Worm (Caenorhabditis elegans) whole organism, L4 larva: ENCODE data around the gene grsp-3.

Source experiments
- D1046.2 ChIP-seq: fragments of 200-800 bp; sonication (Bioruptor generic); IDR thresholded peaks from 2 replicates; pipeline ENCODE4 v1.3.6; 2022; ENCODE audit warnings: missing genetic modification characterization, missing compliant biosample characterization
- F37D6.2 ChIP-seq: sonication (generic microtip); optimal IDR thresholded peaks from 2 replicates; lab custom pipeline; 2016; ENCODE audit warnings: mild to moderate bottlenecking, missing genetic modification characterization, missing compliant biosample characterization
- F44E2.7 ChIP-seq: fragments of 200-800 bp; sonication (Bioruptor generic); IDR thresholded peaks from 2 replicates; pipeline ENCODE4 v2.1.2; 2022; ENCODE audit warnings: missing genetic modification characterization, missing compliant biosample characterization
- F49E8.2 ChIP-seq: sonication (generic microtip); optimal IDR thresholded peaks from 2 replicates; lab custom pipeline; 2016; ENCODE audit warnings: missing compliant biosample characterization, mild to moderate bottlenecking, missing genetic modification characterization, borderline replicate concordance
- R02D3.7 ChIP-seq: fragments of 150-350 bp; sonication (generic microtip); optimal IDR thresholded peaks from 3 replicates; lab custom pipeline; 2014; ENCODE audit warnings: missing biosample characterization, missing genetic modification characterization
- T20F7.1 ChIP-seq: fragments of 200-800 bp; sonication (Bioruptor generic); optimal IDR thresholded peaks from 2 replicates; lab custom pipeline; 2018; ENCODE audit warnings: mild to moderate bottlenecking, missing genetic modification characterization, missing compliant biosample characterization
- T26A8.4 ChIP-seq: fragments of 200-800 bp; sonication (Bioruptor generic); IDR thresholded peaks from 2 replicates; pipeline ENCODE4 v1.3.6; 2022; ENCODE audit warnings: missing genetic modification characterization, missing compliant biosample characterization
- ZK546.5 ChIP-seq, 2 experiments: sonication (generic microtip); optimal IDR thresholded peaks; 2 replicates each; lab custom pipeline; 2017; ENCODE audit warnings: missing biosample characterization in 2 of 2, missing genetic modification characterization in 2 of 2
- arid-1 ChIP-seq: fragments of 200-800 bp; sonication (Bioruptor generic); conservative IDR thresholded peaks from 2 replicates; pipeline ENCODE4 v1.3.6; 2022; ENCODE audit warnings: missing genetic modification reagents, missing genetic modification characterization, missing compliant biosample characterization
- ceh-20 ChIP-seq: fragments of 200-800 bp; sonication (Bioruptor generic); IDR thresholded peaks from 2 replicates; pipeline ENCODE4 v1.3.6; 2022; ENCODE audit warnings: missing genetic modification reagents, missing genetic modification characterization, missing compliant biosample characterization
- ceh-32 ChIP-seq: sonication (generic microtip); optimal IDR thresholded peaks from 2 replicates; lab custom pipeline; 2016; ENCODE audit warnings: mild to moderate bottlenecking, missing genetic modification characterization, missing compliant biosample characterization; ENCODE audit not compliant: poor library complexity
- ceh-62 ChIP-seq: sonication (generic microtip); optimal IDR thresholded peaks from 2 replicates; lab custom pipeline; 2017; ENCODE audit warnings: missing biosample characterization, missing genetic modification characterization
- ces-1 ChIP-seq: fragments of 150-350 bp; sonication (generic microtip); optimal IDR thresholded peaks from 4 replicates; lab custom pipeline; 2014; ENCODE audit warnings: missing biosample characterization, missing genetic modification reagents, missing genetic modification characterization
- daf-16 ChIP-seq, 3 experiments: sonication (generic microtip); optimal IDR thresholded peaks; 2 replicates each; lab custom pipeline; 2016 to 2017; ENCODE audit warnings: missing genetic modification characterization in 3 of 3, missing genetic modification reagents in 3 of 3, mild to moderate bottlenecking in 2 of 3, missing compliant biosample characterization in 2 of 3, missing biosample characterization in 1 of 3, moderate library complexity in 1 of 3
- daf-19 ChIP-seq: fragments of 200-800 bp; sonication (Bioruptor generic); conservative IDR thresholded peaks from 2 replicates; pipeline ENCODE4 v1.3.6; 2022; ENCODE audit warnings: missing genetic modification characterization, missing compliant biosample characterization
- daf-8 ChIP-seq: fragments of 200-800 bp; sonication (Bioruptor generic); IDR thresholded peaks from 2 replicates; pipeline ENCODE4 v1.3.6; 2022; ENCODE audit warnings: missing genetic modification characterization, missing compliant biosample characterization
- dpl-1 ChIP-seq: fragments of 150-350 bp; optimal IDR thresholded peaks from 2 replicates; lab custom pipeline; 2014; ENCODE audit warnings: missing biosample characterization, missing genetic modification reagents, missing genetic modification characterization
- dve-1 ChIP-seq: sonication (generic microtip); optimal IDR thresholded peaks from 2 replicates; lab custom pipeline; 2017; ENCODE audit warnings: antibody characterized with exemption, mild to moderate bottlenecking, missing genetic modification characterization, missing compliant biosample characterization; ENCODE audit not compliant: insufficient read depth
- egl-27 ChIP-seq: sonication (generic microtip); optimal IDR thresholded peaks from 3 replicates; lab custom pipeline; 2017; ENCODE audit warnings: missing biosample characterization, missing genetic modification reagents, missing genetic modification characterization
- fos-1 ChIP-seq: fragments of 150-350 bp; optimal IDR thresholded peaks from 2 replicates; lab custom pipeline; 2014; ENCODE audit warnings: missing biosample characterization, missing genetic modification characterization
- hmg-1.1 ChIP-seq: fragments of 200-800 bp; sonication (Bioruptor generic); IDR thresholded peaks from 2 replicates; pipeline ENCODE4 v1.3.6; 2022; ENCODE audit warnings: missing genetic modification reagents, missing genetic modification characterization, missing compliant biosample characterization
- jun-1 ChIP-seq: fragments of 150-350 bp; optimal IDR thresholded peaks from 2 replicates; lab custom pipeline; 2014; ENCODE audit warnings: missing biosample characterization, missing genetic modification reagents, missing genetic modification characterization
- lin-38 ChIP-seq: fragments of 200-800 bp; sonication (Bioruptor generic); IDR thresholded peaks from 2 replicates; pipeline ENCODE4 v1.3.6; 2022; ENCODE audit warnings: missing genetic modification reagents, missing genetic modification characterization, missing compliant biosample characterization
- lin-39 ChIP-seq: fragments of 150-350 bp; optimal IDR thresholded peaks from 2 replicates; lab custom pipeline; 2014; ENCODE audit warnings: missing biosample characterization, missing genetic modification reagents, missing genetic modification characterization
- lir-3 ChIP-seq: sonication (generic microtip); optimal IDR thresholded peaks from 2 replicates; lab custom pipeline; 2016; ENCODE audit warnings: mild to moderate bottlenecking, missing genetic modification characterization, missing compliant biosample characterization
- lsy-2 ChIP-seq, 2 experiments: fragments of 150-350 bp in 1 of 2; sonication (generic microtip) in 1 of 2; optimal IDR thresholded peaks; 2 replicates each; lab custom pipeline; 2014 to 2017; ENCODE audit warnings: missing biosample characterization in 2 of 2, missing genetic modification characterization in 2 of 2
- mdt-29 ChIP-seq: fragments of 200-800 bp; sonication (Bioruptor generic); IDR thresholded peaks from 2 replicates; pipeline ENCODE4 v1.3.6; 2022; ENCODE audit warnings: missing genetic modification reagents, missing genetic modification characterization, missing compliant biosample characterization
- mes-2 ChIP-seq: sonication (generic microtip); optimal IDR thresholded peaks from 2 replicates; lab custom pipeline; 2016; ENCODE audit warnings: missing genotype, mild to moderate bottlenecking, missing genetic modification characterization, missing compliant biosample characterization; ENCODE audit not compliant: poor library complexity, severe bottlenecking
- mxl-2 ChIP-seq: fragments of 200-800 bp; sonication (Bioruptor generic); conservative IDR thresholded peaks from 2 replicates; pipeline ENCODE4 v1.3.6; 2022; ENCODE audit warnings: missing genetic modification reagents, missing genetic modification characterization, missing compliant biosample characterization
- nhr-111 ChIP-seq: fragments of 200-800 bp; sonication (Bioruptor generic); optimal IDR thresholded peaks from 2 replicates; lab custom pipeline; 2018; ENCODE audit warnings: mild to moderate bottlenecking, missing genetic modification characterization, missing compliant biosample characterization
- nhr-237 ChIP-seq: sonication (generic microtip); optimal IDR thresholded peaks from 2 replicates; lab custom pipeline; 2017; ENCODE audit warnings: missing biosample characterization, missing genetic modification characterization
- nhr-25 ChIP-seq: sonication (generic microtip); optimal IDR thresholded peaks from 2 replicates; lab custom pipeline; 2017; ENCODE audit warnings: missing genetic modification characterization, mild to moderate bottlenecking, missing compliant biosample characterization, antibody characterized with exemption, moderate library complexity, borderline replicate concordance; ENCODE audit not compliant: insufficient read depth
- nhr-28 ChIP-seq: fragments of 150-350 bp; optimal IDR thresholded peaks from 2 replicates; lab custom pipeline; 2014; ENCODE audit warnings: missing biosample characterization, missing genetic modification characterization
- nhr-41 ChIP-seq: fragments of 200-800 bp; sonication (Bioruptor generic); IDR thresholded peaks from 2 replicates; pipeline ENCODE4 v1.3.6; 2022; ENCODE audit warnings: missing genetic modification reagents, missing genetic modification characterization, missing compliant biosample characterization
- nhr-6 ChIP-seq: fragments of 150-350 bp; optimal IDR thresholded peaks from 2 replicates; lab custom pipeline; 2014; ENCODE audit warnings: missing biosample characterization, missing genetic modification characterization
- nhr-76 ChIP-seq: fragments of 150-350 bp; optimal IDR thresholded peaks from 2 replicates; lab custom pipeline; 2014; ENCODE audit warnings: missing biosample characterization, missing genetic modification characterization
- php-3 ChIP-seq: fragments of 200-800 bp; sonication (Bioruptor generic); IDR thresholded peaks from 2 replicates; pipeline ENCODE4 v1.3.6; 2022; ENCODE audit warnings: missing genetic modification reagents, missing genetic modification characterization, missing compliant biosample characterization
- pqm-1 ChIP-seq: sonication (generic microtip); optimal IDR thresholded peaks from 2 replicates; lab custom pipeline; 2017; ENCODE audit warnings: missing biosample characterization, missing genetic modification characterization
- snpc-4 ChIP-seq: fragments of 150-350 bp; optimal IDR thresholded peaks from 2 replicates; lab custom pipeline; 2014; ENCODE audit warnings: missing biosample characterization, missing genetic modification characterization
- tra-1 ChIP-seq: fragments of 200-800 bp; sonication (Bioruptor generic); IDR thresholded peaks from 2 replicates; pipeline ENCODE4 v1.3.6; 2022; ENCODE audit warnings: missing genetic modification reagents, missing genetic modification characterization, missing compliant biosample characterization
- unc-39 ChIP-seq: sonication (generic microtip); optimal IDR thresholded peaks from 2 replicates; lab custom pipeline; 2017; ENCODE audit warnings: missing biosample characterization, missing genetic modification characterization
- vab-7 ChIP-seq: fragments of 200-800 bp; sonication (Bioruptor generic); IDR thresholded peaks from 2 replicates; pipeline ENCODE4 v1.3.6; 2022; ENCODE audit warnings: missing genetic modification reagents, missing genetic modification characterization, missing compliant biosample characterization
- zfp-2 ChIP-seq: sonication (generic microtip); optimal IDR thresholded peaks from 2 replicates; lab custom pipeline; 2016; ENCODE audit warnings: mild to moderate bottlenecking, missing genetic modification characterization, missing compliant biosample characterization
- zip-11 ChIP-seq: fragments of 200-800 bp; sonication (Bioruptor generic); IDR thresholded peaks from 2 replicates; pipeline ENCODE4 v1.3.6; 2022; ENCODE audit warnings: missing genetic modification characterization, missing compliant biosample characterization
- zip-2 ChIP-seq: fragments of 150-350 bp; optimal IDR thresholded peaks from 2 replicates; lab custom pipeline; 2014; ENCODE audit warnings: missing biosample characterization, missing genetic modification characterization
- ztf-7 ChIP-seq: fragments of 150-350 bp; optimal IDR thresholded peaks from 2 replicates; lab custom pipeline; 2014; ENCODE audit warnings: missing biosample characterization, missing genetic modification characterization

The grsp-3 gene

DNA sequence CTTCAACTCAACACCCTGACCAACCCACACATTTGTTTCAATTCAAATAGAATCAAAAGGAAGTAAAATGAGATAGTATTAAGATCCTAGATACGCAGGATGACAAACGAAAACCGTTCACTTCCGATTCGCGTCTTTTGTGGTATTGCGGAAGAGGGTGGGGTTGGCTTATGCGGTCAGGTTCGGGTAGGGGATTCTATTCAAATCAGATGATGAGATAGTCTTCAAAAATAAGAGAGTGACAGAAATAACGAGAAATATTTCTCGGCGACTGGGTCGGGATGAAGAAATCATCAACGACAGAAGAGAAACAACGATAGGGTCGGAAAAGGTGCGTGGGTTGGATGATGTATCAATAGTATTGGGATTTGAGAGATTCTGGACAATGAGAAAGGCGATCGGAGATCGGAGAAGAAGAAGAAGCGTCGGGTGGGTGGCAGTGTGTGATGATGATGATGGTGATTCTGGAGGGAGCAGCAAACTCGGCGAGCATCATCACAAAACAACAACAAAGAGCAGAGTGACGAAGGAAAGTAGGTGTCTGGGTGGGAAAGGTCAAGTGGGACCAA, 36.2 kb downstream of the grsp-3 start (continued):
- TF ChIP-seq F37D6.2, result no peak
- no peak for TF ChIP-seq tra-1
- no peak for TF ChIP-seq php-3 (GFP tag; lab: Robert Waterston, UW)
- no peak for TF ChIP-seq nhr-41
- no peak for TF ChIP-seq ces-1 (GFP tag; lab: Kevin White, UChicago)
- TF ChIP-seq T26A8.4 (GFP tag; lab: Robert Waterston, UW), result no peak
- TF ChIP-seq mes-2 (tag; lab: Kevin White, UChicago), result no peak
- no peak for TF ChIP-seq T20F7.1 (GFP tag; lab: Kevin White, UChicago)
- TF ChIP-seq mdt-29 (GFP tag; lab: Robert Waterston, UW), result no peak
- no peak for TF ChIP-seq arid-1 (GFP tag; lab: Robert Waterston, UW)
- TF ChIP-seq lir-3 (tag; lab: Kevin White, UChicago), result no peak
- TF ChIP-seq F44E2.7, result no peak
- no peak for TF ChIP-seq ZK546.5 (tag; optimal IDR thresholded peaks at IDR 0.05; lab: Kevin White, UChicago)
- TF ChIP-seq nhr-6 (tag; lab: Kevin White, UChicago), result no peak
- no peak for TF ChIP-seq nhr-76 (tag; lab: Kevin White, UChicago)
- no peak for TF ChIP-seq daf-8 (GFP tag; lab: Robert Waterston, UW)
- no peak for TF ChIP-seq vab-7

DNA sequence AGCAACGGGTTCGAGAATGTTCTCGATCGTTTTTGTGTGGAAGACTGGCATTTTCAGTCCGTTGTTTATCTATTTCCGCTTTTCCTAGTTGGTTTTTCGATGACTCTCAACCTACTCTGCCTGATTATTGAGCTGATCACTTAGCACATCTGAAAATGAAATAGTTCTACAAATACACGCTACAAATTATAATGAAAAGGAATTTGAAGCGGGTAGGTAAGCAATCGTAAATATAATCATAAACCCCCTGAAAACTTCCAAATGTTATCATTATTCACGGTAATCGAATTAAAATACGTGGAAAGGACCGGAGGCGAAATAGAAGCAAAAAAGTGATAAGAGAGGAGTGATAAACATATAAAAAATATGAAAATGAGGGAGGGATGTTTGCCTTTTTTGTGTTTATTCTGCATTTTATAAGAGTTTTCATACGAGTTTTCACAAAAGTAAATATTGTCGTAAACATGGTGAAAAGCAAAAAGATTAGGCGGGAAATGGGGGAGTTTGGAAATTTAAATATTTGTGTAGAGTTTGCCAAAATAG, 37.4 kb downstream of the grsp-3 start, which contains the start of gene deb-1:
TSS of gene deb-1 (minus strand) at position 51 of the 543 bp plus-strand sequence.
- peak; percentile 26 for TF ChIP-seq dve-1 (tag; lab: Kevin White, UChicago)
- TF ChIP-seq daf-16 (GFP tag; optimal IDR thresholded peaks at IDR 0.05; lab: Kevin White, UChicago), result no peak
- TF ChIP-seq daf-16 (tag; optimal IDR thresholded peaks at IDR 0.05; lab: Kevin White, UChicago), result peak; percentile 96
- peak; percentile 82 for TF ChIP-seq pqm-1 (tag; lab: Kevin White, UChicago)
- TF ChIP-seq F49E8.2 (tag; lab: Kevin White, UChicago), result no peak
- peak; percentile 5 for TF ChIP-seq nhr-28 (tag; lab: Kevin White, UChicago)
- no peak for TF ChIP-seq php-3 (GFP tag; lab: Robert Waterston, UW)
- no peak for TF ChIP-seq jun-1 (tag; lab: Kevin White, UChicago)
- TF ChIP-seq nhr-111 (GFP tag; lab: Kevin White, UChicago), result no peak

DNA sequence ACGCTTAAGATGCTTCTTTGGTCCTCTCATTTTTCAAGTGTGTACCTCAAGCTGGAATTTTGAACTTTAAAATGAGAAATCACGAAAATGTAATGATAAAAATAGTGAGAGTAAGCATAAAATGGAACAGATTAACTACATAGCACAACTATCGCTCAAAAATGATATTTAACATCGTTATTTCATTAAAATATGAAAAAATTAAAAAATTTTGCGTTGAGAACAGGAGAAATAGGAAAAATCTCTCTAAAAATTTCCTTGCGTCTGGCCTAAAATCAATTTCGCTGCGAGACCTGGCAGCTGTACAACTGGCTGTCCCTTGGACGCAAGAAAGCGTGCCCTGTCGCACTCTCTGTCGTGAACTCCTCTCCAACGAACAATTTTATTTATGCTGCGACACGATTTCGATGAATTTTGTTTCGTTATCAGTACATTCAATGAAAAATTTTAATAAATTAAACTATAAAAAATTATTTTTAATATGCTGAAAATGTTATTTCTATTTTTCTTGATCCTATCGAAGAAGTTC, 47.0 kb downstream of the grsp-3 start, which contains the start of gene rps-4:
TSS of gene rps-4 (minus strand) at position 51 of the 529 bp plus-strand sequence.
- no peak for TF ChIP-seq ztf-7 (tag; lab: Kevin White, UChicago)
- 0 out of 2 replicates have a peak, but pooled peaks have one; percentile 64 for TF ChIP-seq daf-19 (GFP tag; lab: Robert Waterston, UW)
- TF ChIP-seq F49E8.2 (tag; lab: Kevin White, UChicago), result no peak
- TF ChIP-seq hmg-1.1 (GFP tag; lab: Robert Waterston, UW), result no peak; the same call in 1 of the 2 replicates
- peak; percentile 43 for TF ChIP-seq nhr-25 (tag; lab: Kevin White, UChicago)
- no peak for TF ChIP-seq nhr-237 (tag; lab: Kevin White, UChicago)
- peak in 1 of 2 experiments; percentile 93 for TF ChIP-seq lsy-2 (tag; optimal IDR thresholded peaks at IDR 0.05; lab: Kevin White, UChicago)
- TF ChIP-seq R02D3.7 (tag; lab: Kevin White, UChicago), result no peak
- no peak for TF ChIP-seq ceh-32 (tag; lab: Kevin White, UChicago)
- no peak for TF ChIP-seq zip-2 (tag; lab: Kevin White, UChicago)
- peak; percentile 79 for TF ChIP-seq ceh-20 (GFP tag; lab: Robert Waterston, UW)
- no peak for TF ChIP-seq lin-39 (tag; lab: Kevin White, UChicago)
- peak; percentile 97 for TF ChIP-seq lin-38 (GFP tag; lab: Robert Waterston, UW)
- no peak for TF ChIP-seq zip-11 (GFP tag; lab: Robert Waterston, UW)
- TF ChIP-seq D1046.2 (GFP tag; lab: Robert Waterston, UW), result 0 out of 2 replicates have a peak, but pooled peaks have one; percentile 36
- no peak for TF ChIP-seq mxl-2
- no peak for TF ChIP-seq snpc-4 (tag; lab: Kevin White, UChicago)
- TF ChIP-seq zfp-2, result peak; percentile 51
- no peak for TF ChIP-seq unc-39 (tag; lab: Kevin White, UChicago)
- TF ChIP-seq ceh-62 (tag; lab: Kevin White, UChicago), result no peak
- TF ChIP-seq dpl-1 (GFP tag; lab: Kevin White, UChicago), result peak; percentile 87
- TF ChIP-seq fos-1 (tag; lab: Kevin White, UChicago), result no peak
- no peak for TF ChIP-seq egl-27 (tag; lab: Kevin White, UChicago)
- peak; percentile 96 for TF ChIP-seq dve-1 (tag; lab: Kevin White, UChicago)
